Fruit fly (Drosophila melanogaster): ENCODE results near the gene ppk31.
A peak's percentile ranks its signal among the peaks of the same experiment; 100 is the strongest.

ppk31 gene

dm6 chr3R:27150685-27151515 lies 12.0 kb upstream of the ppk31 start, which contains the start of gene CG6051 (continued):
- TF ChIP-seq Stat92E (GFP tag; optimal IDR thresholded peaks at IDR 0.05) (peak in 1 of 3 experiments; percentile 77), CG15696 (tag; optimal IDR thresholded peaks at IDR 0.05) (peak; percentile 21), CG1603 (tag; optimal IDR thresholded peaks at IDR 0.05) (peak; percentile 80), CG8089 (GFP tag; optimal IDR thresholded peaks at IDR 0.05) (peak; percentile 53), NC2α (GFP tag; optimal IDR thresholded peaks at IDR 0.05) (no peak), Nf-YC (tag; optimal IDR thresholded peaks at IDR 0.05) (peak; percentile 62), CG18619 (GFP tag; optimal IDR thresholded peaks at IDR 0.05) (peak; percentile 15), CG4854 (GFP tag; optimal IDR thresholded peaks at IDR 0.05) (no peak), CG8924 (tag; optimal IDR thresholded peaks at IDR 0.05) (peak; percentile 71), CG9437 (GFP tag; optimal IDR thresholded peaks at IDR 0.05) (peak; percentile 44), HHEX (GFP tag; optimal IDR thresholded peaks at IDR 0.05) (peak; percentile 65), knrl (GFP tag; IDR thresholded peaks at IDR 0.05; ENCODE audit: partially characterized antibody) (no peak), fd64A (GFP tag; optimal IDR thresholded peaks at IDR 0.05) (peak; percentile 40), abd-A (tag; optimal IDR thresholded peaks at IDR 0.05) (no peak), NK7.1 (GFP tag; optimal IDR thresholded peaks at IDR 0.05) (peak; percentile 25), grau (tag; optimal IDR thresholded peaks at IDR 0.05) (peak; percentile 69), phol (tag; optimal IDR thresholded peaks at IDR 0.05) (peak; percentile 72), CG12071 (GFP tag; optimal IDR thresholded peaks at IDR 0.05) (peak; percentile 55), Sox102F (GFP tag; optimal IDR thresholded peaks at IDR 0.05) (peak; percentile 57), CG7357 (GFP tag; IDR thresholded peaks at IDR 0.05) (peak; percentile 97), CG9609 (GFP tag; optimal IDR thresholded peaks at IDR 0.05) (peak; percentile 66), CG10979 (tag; optimal IDR thresholded peaks at IDR 0.05) (peak; percentile 38), B-H1 (GFP tag; IDR thresholded peaks at IDR 0.05) (no peak), ind (GFP tag; optimal IDR thresholded peaks at IDR 0.05) (peak; percentile 71), CG43689 (GFP tag; IDR thresholded peaks at IDR 0.05) (no peak), cas (GFP tag; IDR thresholded peaks at IDR 0.05) (no peak), CG9932 (GFP tag; IDR thresholded peaks at IDR 0.05) (no peak), sisA (GFP tag; IDR thresholded peaks at IDR 0.05) (no peak), Hmr (GFP tag; optimal IDR thresholded peaks at IDR 0.05) (peak; percentile 54), CG13287 (GFP tag; IDR thresholded peaks at IDR 0.05; ENCODE audit: partially characterized antibody) (no peak), eyg (GFP tag; optimal IDR thresholded peaks at IDR 0.05) (no peak), CG17802 (tag; optimal IDR thresholded peaks at IDR 0.05) (peak; percentile 91), CG12942 (GFP tag; optimal IDR thresholded peaks at IDR 0.05) (peak; percentile 13), CG2202 (tag; optimal IDR thresholded peaks at IDR 0.05) (peak; percentile 35), CG15514 (GFP tag; optimal IDR thresholded peaks at IDR 0.05) (peak; percentile 48), chm (GFP tag; IDR thresholded peaks at IDR 0.05) (no peak), CG13894 (tag; optimal IDR thresholded peaks at IDR 0.05) (peak; percentile 60), slou (GFP tag; optimal IDR thresholded peaks at IDR 0.05) (no peak), sens-2 (GFP tag; IDR thresholded peaks at IDR 0.05) (no peak), sqz (GFP tag; optimal IDR thresholded peaks at IDR 0.05) (peak; percentile 95), chif (GFP tag; optimal IDR thresholded peaks at IDR 0.05) (peak in 1 of 2 experiments; percentile 45), CG6854 (GFP tag; optimal IDR thresholded peaks at IDR 0.05) (peak; percentile 6), gcm2 (GFP tag; optimal IDR thresholded peaks at IDR 0.05) (no peak), CG34376 (GFP tag; optimal IDR thresholded peaks at IDR 0.05) (peak; percentile 71), Nf-YA (GFP tag; IDR thresholded peaks at IDR 0.05) (no peak), pita (GFP tag; optimal IDR thresholded peaks at IDR 0.05) (no peak), CG6791 (GFP tag; IDR thresholded peaks at IDR 0.05; ENCODE audit: partially characterized antibody) (no peak), Antp (GFP tag; optimal IDR thresholded peaks at IDR 0.05) (peak; percentile 52)
